Fruit fly (Drosophila melanogaster): ENCODE results near the gene qjt.

qjt gene

dm6 chr3L:17478826-17479225, at the start of gene qjt, which contains the start of gene CG13733:
qjt (plus strand) TSS chr3L:17479096.
CG13733 (minus strand) TSS chr3L:17478926.
- no peak for TF ChIP-seq h (optimal IDR thresholded peaks at IDR 0.05)
- no peak for TF ChIP-seq Myc (optimal IDR thresholded peaks at IDR 0.05)
- TF ChIP-seq psq (optimal IDR thresholded peaks at IDR 0.05): no peak
- no peak for TF ChIP-seq insv (optimal IDR thresholded peaks at IDR 0.05)
- TF ChIP-seq Sin3A (optimal IDR thresholded peaks at IDR 0.05): no peak
- no peak for TF ChIP-seq ttk (optimal IDR thresholded peaks at IDR 0.05)

dm6 chr3L:17430390-17430789, 48.5 kb upstream of the qjt start:
- no peak for TF ChIP-seq psq (optimal IDR thresholded peaks at IDR 0.05)
- no peak for TF ChIP-seq insv (optimal IDR thresholded peaks at IDR 0.05)
- TF ChIP-seq Myc (optimal IDR thresholded peaks at IDR 0.05): no peak
- TF ChIP-seq Sin3A (optimal IDR thresholded peaks at IDR 0.05): no peak
- no peak for TF ChIP-seq h (optimal IDR thresholded peaks at IDR 0.05)
- TF ChIP-seq ttk (optimal IDR thresholded peaks at IDR 0.05): no peak

DNA sequence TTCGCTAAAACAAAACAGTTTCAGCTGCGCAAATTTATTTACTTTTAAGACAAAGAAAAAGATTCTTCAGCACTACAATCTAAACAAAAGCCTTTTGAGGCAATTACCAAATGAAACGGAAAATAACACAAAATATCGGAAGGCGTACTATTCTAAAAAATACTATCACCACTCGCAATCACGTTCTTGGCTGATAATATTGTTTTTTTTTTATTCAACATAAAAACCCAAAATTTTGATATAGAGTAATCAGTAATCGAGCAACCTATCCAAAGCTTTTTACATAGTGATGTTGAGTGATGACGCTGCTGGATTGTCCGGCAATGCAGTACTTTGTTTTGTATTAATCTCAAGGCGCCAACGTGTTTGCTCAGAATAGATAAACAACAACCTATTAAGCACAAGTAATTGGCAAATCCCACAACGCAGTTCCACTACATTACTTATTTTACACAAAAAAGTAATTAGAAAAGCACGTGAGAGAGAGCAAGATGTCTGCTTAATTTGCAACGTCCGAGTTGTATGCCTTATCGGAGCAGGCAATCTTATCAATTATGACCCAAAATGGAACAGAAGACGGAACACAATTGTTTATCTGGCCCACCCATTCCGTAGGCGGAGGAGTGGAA, 47.8 kb upstream of the qjt start:
- no peak for TF ChIP-seq psq (optimal IDR thresholded peaks at IDR 0.05)

- TF ChIP-seq insv (optimal IDR thresholded peaks at IDR 0.05): no peak
These were observed 45.9 kb upstream of the qjt start, which contains the start of gene frc for dm6 chr3L:17432947-17433346. frc (minus strand) TSS chr3L:17433190.

DNA sequence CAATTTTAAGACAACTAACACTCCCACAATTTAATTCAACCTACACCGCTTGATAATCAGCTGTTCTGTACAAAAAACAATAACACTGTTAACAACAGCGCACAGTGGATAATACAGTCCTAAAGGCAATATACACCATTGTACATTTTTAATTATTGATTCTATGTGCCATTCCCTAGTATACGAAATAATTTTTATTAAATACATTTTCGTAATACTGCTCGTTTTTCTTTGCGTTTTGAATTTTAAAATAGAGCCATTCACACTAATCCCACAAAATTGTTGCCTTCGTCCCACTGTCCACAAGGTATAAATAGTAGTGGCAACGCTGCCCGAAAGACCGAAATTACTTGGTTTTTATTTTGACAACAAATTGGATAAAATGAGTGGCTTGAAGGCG, 45.3 kb upstream of the qjt start, which contains the start of the genes Coq4 and CG32176:
TSS of gene Coq4 (minus strand) at position 67 of the 400 bp plus-strand sequence.
TSS of gene CG32176 (plus strand) at position 314 of the 400 bp plus-strand sequence.
- TF ChIP-seq h (optimal IDR thresholded peaks at IDR 0.05) (no peak), psq (optimal IDR thresholded peaks at IDR 0.05) (no peak), ttk (optimal IDR thresholded peaks at IDR 0.05) (no peak), Sin3A (optimal IDR thresholded peaks at IDR 0.05) (no peak), insv (optimal IDR thresholded peaks at IDR 0.05) (no peak), Myc (optimal IDR thresholded peaks at IDR 0.05) (no peak)

- TF ChIP-seq Sin3A (optimal IDR thresholded peaks at IDR 0.05) (no peak), Myc (optimal IDR thresholded peaks at IDR 0.05) (no peak), psq (optimal IDR thresholded peaks at IDR 0.05) (no peak), ttk (optimal IDR thresholded peaks at IDR 0.05) (no peak), h (optimal IDR thresholded peaks at IDR 0.05) (no peak), insv (optimal IDR thresholded peaks at IDR 0.05) (no peak)
These were observed 42.6 kb upstream of the qjt start, which contains the start of gene CG12229 for dm6 chr3L:17436331-17436730. CG12229 (minus strand) TSS chr3L:17436431.

- no peak for TF ChIP-seq Myc (optimal IDR thresholded peaks at IDR 0.05)
- TF ChIP-seq psq (optimal IDR thresholded peaks at IDR 0.05): no peak
- no peak for TF ChIP-seq h (optimal IDR thresholded peaks at IDR 0.05)
- TF ChIP-seq Sin3A (optimal IDR thresholded peaks at IDR 0.05): no peak
- no peak for TF ChIP-seq insv (optimal IDR thresholded peaks at IDR 0.05)
- TF ChIP-seq ttk (optimal IDR thresholded peaks at IDR 0.05): no peak
These were observed 39.9 kb upstream of the qjt start, which contains the start of gene CG18265 for dm6 chr3L:17438872-17439495. CG18265 (plus strand) TSS chr3L:17439401.

- TF ChIP-seq Sin3A (optimal IDR thresholded peaks at IDR 0.05): no peak
- TF ChIP-seq ttk (optimal IDR thresholded peaks at IDR 0.05): no peak
- no peak for TF ChIP-seq h (optimal IDR thresholded peaks at IDR 0.05)
- no peak for TF ChIP-seq psq (optimal IDR thresholded peaks at IDR 0.05)
- TF ChIP-seq Myc (optimal IDR thresholded peaks at IDR 0.05): no peak
- no peak for TF ChIP-seq insv (optimal IDR thresholded peaks at IDR 0.05)
These were observed 37.3 kb upstream of the qjt start for dm6 chr3L:17441602-17442001.

dm6 chr3L:17444569-17444968, 34.3 kb upstream of the qjt start:
- TF ChIP-seq psq (optimal IDR thresholded peaks at IDR 0.05) (no peak), insv (optimal IDR thresholded peaks at IDR 0.05) (no peak)

dm6 chr3L:17445629-17446431, 33.1 kb upstream of the qjt start:
- no peak for TF ChIP-seq Sin3A (optimal IDR thresholded peaks at IDR 0.05)
- no peak for TF ChIP-seq Myc (optimal IDR thresholded peaks at IDR 0.05)
- no peak for TF ChIP-seq h (optimal IDR thresholded peaks at IDR 0.05)
- TF ChIP-seq insv (optimal IDR thresholded peaks at IDR 0.05): no peak
- no peak for TF ChIP-seq ttk (optimal IDR thresholded peaks at IDR 0.05)
- no peak for TF ChIP-seq psq (optimal IDR thresholded peaks at IDR 0.05)

dm6 chr3L:17447881-17448280, 31.0 kb upstream of the qjt start:
- TF ChIP-seq Myc (optimal IDR thresholded peaks at IDR 0.05) (no peak), Sin3A (optimal IDR thresholded peaks at IDR 0.05) (no peak), insv (optimal IDR thresholded peaks at IDR 0.05) (no peak), psq (optimal IDR thresholded peaks at IDR 0.05) (no peak), ttk (optimal IDR thresholded peaks at IDR 0.05) (no peak), h (optimal IDR thresholded peaks at IDR 0.05) (no peak)

DNA sequence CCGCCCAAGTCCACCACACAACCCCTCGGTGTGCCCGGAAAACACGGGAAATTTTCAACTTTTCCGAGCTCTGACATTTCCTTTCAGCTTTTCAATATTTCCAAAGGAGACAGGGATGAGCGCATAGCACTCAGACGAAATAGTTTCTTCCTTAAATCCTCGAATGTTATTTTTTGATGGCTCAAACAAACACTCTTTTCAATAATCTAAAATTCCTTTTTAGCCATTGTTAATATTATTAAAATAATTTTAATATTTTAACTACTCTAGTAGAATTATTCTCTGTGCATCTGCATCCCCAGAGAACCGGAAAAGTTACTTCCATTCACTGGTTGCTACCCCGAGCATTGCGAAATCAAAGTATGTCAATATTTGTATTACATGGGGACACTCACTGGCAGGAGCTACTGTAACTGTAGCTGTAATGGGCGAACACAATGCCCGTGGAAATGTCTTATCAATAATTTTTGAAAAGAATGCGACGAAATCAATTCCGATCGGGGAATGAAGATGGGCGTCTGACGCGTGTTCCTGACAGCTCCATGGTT, 21.1 kb upstream of the qjt start:
- TF ChIP-seq Myc (optimal IDR thresholded peaks at IDR 0.05) (no peak), ttk (optimal IDR thresholded peaks at IDR 0.05) (no peak), insv (optimal IDR thresholded peaks at IDR 0.05) (no peak), h (optimal IDR thresholded peaks at IDR 0.05) (no peak), psq (optimal IDR thresholded peaks at IDR 0.05) (no peak), Sin3A (optimal IDR thresholded peaks at IDR 0.05) (no peak)
